Worm (Caenorhabditis elegans): Measurements from ENCODE around the gene R03D7.2.

Gene R03D7.2

ce11 chrII:10955114-10955513 lies 20.1 kb upstream of the R03D7.2 start:
- TF ChIP-seq hif-1 (tag; optimal IDR thresholded peaks at IDR 0.05), result no peak
- peak in 1 of 2 experiments; percentile 95 for TF ChIP-seq unc-62 (GFP tag; optimal IDR thresholded peaks at IDR 0.05 in 1 of 2)
- no peak for TF ChIP-seq unc-62 (tag; optimal IDR thresholded peaks at IDR 0.05)
- no peak for TF ChIP-seq ZK546.5 (tag; optimal IDR thresholded peaks at IDR 0.05)
- TF ChIP-seq tra-1 (GFP tag; IDR thresholded peaks at IDR 0.05), result no peak
- TF ChIP-seq ZK337.2 (GFP tag; IDR thresholded peaks at IDR 0.05), result no peak
- no peak for TF ChIP-seq duxl-1 (tag; optimal IDR thresholded peaks at IDR 0.05; ENCODE audit: poor library complexity)
- peak; percentile 36 for TF ChIP-seq aha-1 (tag)
- no peak for TF ChIP-seq php-3 (GFP tag; IDR thresholded peaks at IDR 0.05)
- no peak for TF ChIP-seq mxl-3 (GFP tag; optimal IDR thresholded peaks at IDR 0.05)
- no peak for TF ChIP-seq nhr-76 (tag; optimal IDR thresholded peaks at IDR 0.05)
- no peak for TF ChIP-seq nhr-237 (tag; optimal IDR thresholded peaks at IDR 0.05)
- TF ChIP-seq gei-8 (GFP tag; optimal IDR thresholded peaks at IDR 0.05), result no peak
- TF ChIP-seq T20F7.1 (GFP tag; optimal IDR thresholded peaks at IDR 0.05), result no peak
- no peak for TF ChIP-seq pha-4 (GFP tag; IDR thresholded peaks at IDR 0.05)
- no peak for TF ChIP-seq pha-4 (tag; optimal IDR thresholded peaks at IDR 0.05)
- TF ChIP-seq Y105C5A.15 (GFP tag; IDR thresholded peaks at IDR 0.05), result no peak

- TF ChIP-seq mdt-29 (GFP tag; IDR thresholded peaks at IDR 0.05) (no peak), nhr-77 (tag; optimal IDR thresholded peaks at IDR 0.05) (no peak), zfp-3 (GFP tag; conservative IDR thresholded peaks at IDR 0.05) (no peak), R02D3.7 (tag; optimal IDR thresholded peaks at IDR 0.05) (no peak), duxl-1 (tag; optimal IDR thresholded peaks at IDR 0.05; ENCODE audit: poor library complexity) (no peak), fos-1 (tag; optimal IDR thresholded peaks at IDR 0.05) (no peak), lsy-2 (tag; optimal IDR thresholded peaks at IDR 0.05) (no peak), nhr-102 (tag; optimal IDR thresholded peaks at IDR 0.05) (no peak), nhr-42 (GFP tag; IDR thresholded peaks at IDR 0.05) (no peak)
Observed at ce11 chrII:10953065-10953464, 18.1 kb upstream of the R03D7.2 start, which contains the start of gene nos-1. Gene nos-1, minus strand, starts transcription at chrII:10953165.

- TF ChIP-seq saeg-2 (GFP tag; IDR thresholded peaks at IDR 0.05) (no peak), hif-1 (tag; optimal IDR thresholded peaks at IDR 0.05) (no peak), madf-9 (GFP tag; conservative IDR thresholded peaks at IDR 0.05) (no peak), pqm-1 (tag; optimal IDR thresholded peaks at IDR 0.05) (peak; percentile 38), pha-4 (GFP tag; IDR thresholded peaks at IDR 0.05) (0 out of 2 replicates have a peak, but pooled peaks have one; percentile 11), pha-4 (tag; optimal IDR thresholded peaks at IDR 0.05) (no peak), sdz-12 (GFP tag; optimal IDR thresholded peaks at IDR 0.05) (no peak), hlh-11 (tag; optimal IDR thresholded peaks at IDR 0.05) (peak; percentile 37), dve-1 (tag; optimal IDR thresholded peaks at IDR 0.05; ENCODE audit: insufficient read depth) (no peak), cey-2 (tag; optimal IDR thresholded peaks at IDR 0.05; ENCODE audit: borderline replicate concordance, insufficient read depth) (no peak), unc-62 (GFP tag; optimal IDR thresholded peaks at IDR 0.05 in 1 of 2) (peak in 1 of 2 experiments; percentile 31), unc-62 (tag; optimal IDR thresholded peaks at IDR 0.05) (no peak), hmg-1.1 (GFP tag; IDR thresholded peaks at IDR 0.05) (peak; percentile 31; the same call in 1 of the 2 replicates), nhr-11 (tag; optimal IDR thresholded peaks at IDR 0.05) (peak; percentile 58), Y75B8A.6 (GFP tag; IDR thresholded peaks at IDR 0.05) (no peak), mxl-2 (GFP tag; conservative IDR thresholded peaks at IDR 0.05) (no peak), ZK546.5 (tag; optimal IDR thresholded peaks at IDR 0.05) (no peak), mxl-3 (GFP tag; optimal IDR thresholded peaks at IDR 0.05) (peak; percentile 92), nhr-102 (tag; optimal IDR thresholded peaks at IDR 0.05) (peak; percentile 55), F26F4.8 (GFP tag; conservative IDR thresholded peaks at IDR 0.05) (no peak), nhr-28 (tag; optimal IDR thresholded peaks at IDR 0.05) (peak; percentile 98), ceh-62 (tag; optimal IDR thresholded peaks at IDR 0.05) (no peak), nhr-77 (tag; optimal IDR thresholded peaks at IDR 0.05) (peak; percentile 1), dmd-6 (GFP tag; IDR thresholded peaks at IDR 0.05) (peak; percentile 24; the same call in 1 of the 2 replicates), zfp-2 (tag; optimal IDR thresholded peaks at IDR 0.05) (no peak), daf-16 (GFP tag; optimal IDR thresholded peaks at IDR 0.05) (no peak), daf-16 (tag; optimal IDR thresholded peaks at IDR 0.05) (peak; percentile 68), ceh-82 (tag; optimal IDR thresholded peaks at IDR 0.05) (no peak)
Observed at ce11 chrII:10950107-10950679, 15.2 kb upstream of the R03D7.2 start, which contains the start of gene gst-5. Gene gst-5, plus strand, starts transcription at chrII:10950352.
